Worm (Caenorhabditis elegans): Measurements from ENCODE around the gene ilcr-2.

ce11 chrII:5500986-5501657 is 26.1 kb downstream of the ilcr-2 start, which contains the start of gene F12A10.8:
- no peak for TF ChIP-seq cog-1 (tag; optimal IDR thresholded peaks at IDR 0.05)
- TF ChIP-seq klf-2 (GFP tag; conservative IDR thresholded peaks at IDR 0.05): no peak

All from whole organism, midembryonic.